Fruit fly (Drosophila melanogaster): ENCODE measurements around the gene kibra.

dm6 chr3R:14654231-14654975 lies 69.7 kb downstream of the kibra start:
- TF ChIP-seq fru (GFP tag; optimal IDR thresholded peaks at IDR 0.05) (no peak), psq (GFP tag; optimal IDR thresholded peaks at IDR 0.05) (peak; percentile 98), brk (GFP tag; optimal IDR thresholded peaks at IDR 0.05) (no peak), Mio (GFP tag; optimal IDR thresholded peaks at IDR 0.05) (no peak), dmrt93B (GFP tag; optimal IDR thresholded peaks at IDR 0.05) (no peak), Dfd (GFP tag; optimal IDR thresholded peaks at IDR 0.05) (no peak), pan (optimal IDR thresholded peaks at IDR 0.05) (no peak), br (GFP tag; optimal IDR thresholded peaks at IDR 0.05) (peak; percentile 12), rgr (GFP tag; optimal IDR thresholded peaks at IDR 0.05) (no peak)
